Worm (Caenorhabditis elegans): ENCODE data around the gene bud-31.
A peak's percentile ranks its signal among the peaks of the same experiment; 100 is the strongest.

bud-31 gene

ce11 chrIII:9717243-9717642 lies 20.9 kb upstream of the bud-31 start:
- no peak for TF ChIP-seq skn-1 (tag; optimal IDR thresholded peaks at IDR 0.05)
- no peak for TF ChIP-seq ztf-4 (tag; optimal IDR thresholded peaks at IDR 0.05)
- peak; percentile 67 for TF ChIP-seq pqm-1 (tag; optimal IDR thresholded peaks at IDR 0.05)
- no peak for TF ChIP-seq ceh-16 (tag; optimal IDR thresholded peaks at IDR 0.05)
- peak; percentile 71 for TF ChIP-seq lsy-12 (tag; optimal IDR thresholded peaks at IDR 0.05)
- TF ChIP-seq jun-1 (tag; optimal IDR thresholded peaks at IDR 0.05) = no peak
- peak; percentile 44 for TF ChIP-seq pha-4 (tag; optimal IDR thresholded peaks at IDR 0.05)
- peak; percentile 61 for TF ChIP-seq lin-39 (tag; optimal IDR thresholded peaks at IDR 0.05)
- TF ChIP-seq nhr-76 (tag; optimal IDR thresholded peaks at IDR 0.05) = no peak
- no peak for TF ChIP-seq zag-1 (tag; optimal IDR thresholded peaks at IDR 0.05)
- peak; percentile 75 for TF ChIP-seq nfya-1 (tag; optimal IDR thresholded peaks at IDR 0.05; ENCODE audit: insufficient read depth)
- peak; percentile 18 for TF ChIP-seq nhr-25 (tag; optimal IDR thresholded peaks at IDR 0.05)
- TF ChIP-seq sea-2 (GFP tag; optimal IDR thresholded peaks at IDR 0.05) = no peak
- no peak for TF ChIP-seq daf-12 (tag; optimal IDR thresholded peaks at IDR 0.05)
- peak; percentile 99 for TF ChIP-seq snpc-4 (tag; optimal IDR thresholded peaks at IDR 0.05)
- TF ChIP-seq nhr-77 (tag; optimal IDR thresholded peaks at IDR 0.05) = peak; percentile 34
- no peak for TF ChIP-seq fkh-2 (tag; optimal IDR thresholded peaks at IDR 0.05)
- no peak for TF ChIP-seq ZK546.5 (tag; optimal IDR thresholded peaks at IDR 0.05)
- TF ChIP-seq elt-2 (tag; optimal IDR thresholded peaks at IDR 0.05) = peak; percentile 75
- TF ChIP-seq egl-27 (tag; optimal IDR thresholded peaks at IDR 0.05) = no peak
- TF ChIP-seq egl-5 (tag; optimal IDR thresholded peaks at IDR 0.05) = no peak
- peak; percentile 20 for TF ChIP-seq R02D3.7 (tag; optimal IDR thresholded peaks at IDR 0.05)
- TF ChIP-seq nhr-67 (tag; optimal IDR thresholded peaks at IDR 0.05) = no peak
- TF ChIP-seq ama-1 (optimal IDR thresholded peaks at IDR 0.05) = peak; percentile 96
- TF ChIP-seq ztf-11 (tag; optimal IDR thresholded peaks at IDR 0.05) = no peak
- no peak for TF ChIP-seq unc-62 (GFP tag; optimal IDR thresholded peaks at IDR 0.05)
- no peak for TF ChIP-seq nhr-11 (tag; optimal IDR thresholded peaks at IDR 0.05)
- TF ChIP-seq fos-1 (tag; optimal IDR thresholded peaks at IDR 0.05) = no peak
- peak; percentile 59 for TF ChIP-seq ceh-28 (tag; optimal IDR thresholded peaks at IDR 0.05)
- no peak for TF ChIP-seq unc-39 (tag; optimal IDR thresholded peaks at IDR 0.05)
- no peak for TF ChIP-seq ceh-9 (tag; optimal IDR thresholded peaks at IDR 0.05)
- TF ChIP-seq aly-2 (tag; optimal IDR thresholded peaks at IDR 0.05) = peak; percentile 43
- TF ChIP-seq eor-1 (tag; optimal IDR thresholded peaks at IDR 0.05) = no peak
- TF ChIP-seq elt-3 (tag; optimal IDR thresholded peaks at IDR 0.05) = no peak
- TF ChIP-seq lin-15B (tag; optimal IDR thresholded peaks at IDR 0.05) = peak; percentile 31
- no peak for TF ChIP-seq elt-1 (tag; optimal IDR thresholded peaks at IDR 0.05)
- TF ChIP-seq nhr-28 (tag; optimal IDR thresholded peaks at IDR 0.05) = no peak
- TF ChIP-seq tbx-2 (tag; optimal IDR thresholded peaks at IDR 0.05) = peak; percentile 45
- TF ChIP-seq mml-1 (tag; optimal IDR thresholded peaks at IDR 0.05) = no peak
- TF ChIP-seq nhr-43 (tag; optimal IDR thresholded peaks at IDR 0.05; ENCODE audit: poor library complexity, severe bottlenecking) = peak; percentile 61
- no peak for TF ChIP-seq nhr-12 (tag; optimal IDR thresholded peaks at IDR 0.05)
- TF ChIP-seq hmg-11 (tag; optimal IDR thresholded peaks at IDR 0.05) = no peak
- peak; percentile 13 for TF ChIP-seq ceh-82 (tag; optimal IDR thresholded peaks at IDR 0.05)
- no peak for TF ChIP-seq mdl-1 (tag; optimal IDR thresholded peaks at IDR 0.05)
- peak; percentile 80 for TF ChIP-seq nhr-23 (tag; optimal IDR thresholded peaks at IDR 0.05)
- TF ChIP-seq fkh-10 (GFP tag; optimal IDR thresholded peaks at IDR 0.05) = no peak
- TF ChIP-seq nhr-237 (tag; optimal IDR thresholded peaks at IDR 0.05) = no peak

ce11 chrIII:9714731-9715130 lies 18.4 kb upstream of the bud-31 start:
- TF ChIP-seq jun-1 (tag; optimal IDR thresholded peaks at IDR 0.05) (no peak), pqm-1 (tag; optimal IDR thresholded peaks at IDR 0.05) (peak; percentile 28), tbx-2 (tag; optimal IDR thresholded peaks at IDR 0.05) (no peak), skn-1 (tag; optimal IDR thresholded peaks at IDR 0.05) (no peak), elt-2 (tag; optimal IDR thresholded peaks at IDR 0.05) (peak; percentile 80), R02D3.7 (tag; optimal IDR thresholded peaks at IDR 0.05) (no peak)
